Worm (Caenorhabditis elegans): ENCODE measurements around the gene clx-1.

The clx-1 gene

ce11 chrIV:7778865-7779264, 44.4 kb downstream of the clx-1 start, which contains the start of gene rpap-3:
TSS of gene rpap-3 (minus strand) at chrIV:7778965.
- TF ChIP-seq dao-5 (tag; optimal IDR thresholded peaks at IDR 0.05) (no peak), him-1 (tag; optimal IDR thresholded peaks at IDR 0.05) (no peak), W03F9.2 (tag; optimal IDR thresholded peaks at IDR 0.05) (no peak)

ce11 chrIV:7782292-7782691, 47.8 kb downstream of the clx-1 start, which contains the start of gene sec-10:
TSS of gene sec-10 (minus strand) at chrIV:7782499.
- TF ChIP-seq W03F9.2 (tag; optimal IDR thresholded peaks at IDR 0.05) (no peak), him-1 (tag; optimal IDR thresholded peaks at IDR 0.05) (no peak), dao-5 (tag; optimal IDR thresholded peaks at IDR 0.05) (no peak)

- TF ChIP-seq W03F9.2 (tag; optimal IDR thresholded peaks at IDR 0.05) (no peak), dao-5 (tag; optimal IDR thresholded peaks at IDR 0.05) (no peak), him-1 (tag; optimal IDR thresholded peaks at IDR 0.05) (no peak)
Observed at ce11 chrIV:7783801-7784411, 49.5 kb downstream of the clx-1 start, which contains the start of gene tag-321. TSS of gene tag-321 (minus strand) at chrIV:7783851.

- peak; percentile 73 for TF ChIP-seq W03F9.2 (tag; optimal IDR thresholded peaks at IDR 0.05)
- TF ChIP-seq him-1 (tag; optimal IDR thresholded peaks at IDR 0.05), result no peak
Observed at ce11 chrIV:7785506-7786065, 51.1 kb downstream of the clx-1 start, which contains the start of gene tag-322. TSS of gene tag-322 (minus strand) at chrIV:7785556.

All from whole organism, L4/young adult.